Worm (Caenorhabditis elegans): ENCODE results near the gene Y49F6B.13.

ce11 chrII:3459199-3459598 lies 12.3 kb downstream of the Y49F6B.13 start:
- TF ChIP-seq W03F9.2 (tag; optimal IDR thresholded peaks at IDR 0.05) (no peak), him-1 (tag; optimal IDR thresholded peaks at IDR 0.05) (no peak)
